Fruit fly (Drosophila melanogaster) S2 (cell line): ENCODE measurements around the gene CG3626.

Experiments
- CG8478 ChIP-seq: fragments of >200 bp; optimal IDR thresholded peaks from 2 replicates; lab custom pipeline; 2018
- CTCF ChIP-seq, 2 experiments: fragments of >200 bp; optimal IDR thresholded peaks; 2 replicates each; lab custom pipeline; 2018

DNA sequence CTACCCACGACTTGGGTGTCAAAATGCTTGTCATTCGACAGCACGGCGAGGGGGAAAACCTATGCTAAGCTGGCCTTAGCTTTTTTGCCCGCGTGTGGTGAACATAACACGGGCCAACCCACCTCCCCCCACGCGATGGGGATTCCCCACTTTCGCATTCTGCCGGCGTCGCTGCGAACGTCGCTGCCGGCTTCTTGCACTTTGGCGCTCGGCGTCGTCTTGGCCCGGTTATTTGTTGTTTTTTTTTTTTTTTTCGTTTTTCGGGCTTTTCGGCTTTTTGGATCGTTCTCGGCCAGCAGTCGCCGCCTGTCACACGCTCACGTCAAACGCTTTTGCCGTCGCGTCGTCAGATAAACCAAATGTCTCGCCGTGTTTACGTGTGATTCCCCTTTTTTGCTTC lies 46.9 kb downstream of the CG3626 start:
- TF ChIP-seq CG8478 (lab: Kevin White, UChicago) (no peak), CTCF (optimal IDR thresholded peaks at IDR 0.05; lab: Kevin White, UChicago) (no peak)
